Worm (Caenorhabditis elegans): Measurements from ENCODE around the gene T04B2.3.

Gene T04B2.3

DNA sequence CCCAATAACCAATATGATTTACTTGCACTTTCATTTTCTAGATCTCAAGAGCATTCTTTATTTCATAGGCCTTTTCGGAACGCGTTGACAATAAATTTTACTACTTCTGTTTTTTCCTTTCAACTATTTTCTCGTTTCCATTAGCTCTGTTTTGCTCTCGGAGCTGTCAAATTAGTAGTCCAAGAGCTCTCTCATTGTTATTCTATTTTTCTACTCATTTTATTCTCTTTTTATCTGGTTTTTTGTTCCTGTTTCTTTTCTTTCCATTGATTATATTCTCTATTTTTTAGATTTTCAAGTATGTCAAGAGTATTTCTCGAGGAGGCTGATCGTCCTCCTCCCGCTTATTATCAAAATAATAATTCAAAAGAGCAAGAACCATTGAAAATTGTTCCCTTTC, at the start of gene T04B2.3:
Gene T04B2.3, plus strand, starts transcription at position 301 of the 400 bp plus-strand sequence.
- TF ChIP-seq daf-12 (tag; optimal IDR thresholded peaks at IDR 0.05), result no peak
- no peak for TF ChIP-seq pqm-1 (tag; optimal IDR thresholded peaks at IDR 0.05)
- no peak for TF ChIP-seq lsy-12 (tag; optimal IDR thresholded peaks at IDR 0.05)
- no peak for TF ChIP-seq eor-1 (tag; optimal IDR thresholded peaks at IDR 0.05)
- no peak for TF ChIP-seq pha-4 (tag; optimal IDR thresholded peaks at IDR 0.05)
- no peak for TF ChIP-seq nhr-43 (tag; optimal IDR thresholded peaks at IDR 0.05; ENCODE audit: poor library complexity, severe bottlenecking)
- TF ChIP-seq nhr-28 (tag; optimal IDR thresholded peaks at IDR 0.05), result no peak
- TF ChIP-seq egl-27 (tag; optimal IDR thresholded peaks at IDR 0.05), result no peak

DNA sequence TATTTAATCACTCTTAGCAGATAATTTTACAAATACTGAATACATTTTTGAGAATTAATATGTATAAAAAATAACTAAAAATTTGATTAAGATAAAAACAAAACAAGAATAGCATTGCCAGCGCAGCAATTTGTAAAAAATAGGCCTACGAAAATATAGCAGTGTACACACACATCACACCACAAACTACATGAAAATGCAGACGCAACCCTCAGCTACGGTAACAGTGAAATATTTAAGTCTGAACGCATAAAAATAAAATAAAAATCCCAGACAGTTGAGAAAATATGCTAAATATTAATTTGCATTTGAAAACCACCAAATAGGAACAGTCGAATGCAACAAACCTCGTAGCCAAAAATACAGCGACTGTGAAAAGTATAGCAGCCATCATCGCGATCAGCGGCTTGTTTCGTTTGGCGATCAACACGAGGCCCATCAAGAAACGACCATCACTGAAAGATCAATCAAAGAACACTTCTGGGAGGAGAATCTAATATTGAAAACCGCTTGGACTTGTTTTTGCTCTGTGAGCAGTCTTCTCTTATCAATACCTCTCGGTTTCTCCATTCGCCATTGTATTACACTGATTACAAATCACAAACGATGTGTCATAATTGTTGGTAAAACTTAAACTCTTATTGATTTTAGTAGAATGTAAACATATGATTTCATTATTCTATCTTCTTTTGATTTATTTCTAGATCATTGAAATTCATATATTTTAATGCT, 48.6 kb upstream of the T04B2.3 start, which contains the start of gene pyp-1:
Gene pyp-1, minus strand, starts transcription at position 439 of the 732 bp plus-strand sequence.
- TF ChIP-seq egl-27 (tag; optimal IDR thresholded peaks at IDR 0.05) (no peak), nfya-1 (tag; optimal IDR thresholded peaks at IDR 0.05; ENCODE audit: insufficient read depth) (peak; percentile 15), fkh-2 (tag; optimal IDR thresholded peaks at IDR 0.05) (no peak), ama-1 (optimal IDR thresholded peaks at IDR 0.05) (peak; percentile 19), elt-2 (tag; optimal IDR thresholded peaks at IDR 0.05) (peak; percentile 74), lin-39 (tag; optimal IDR thresholded peaks at IDR 0.05) (peak; percentile 25), eor-1 (tag; optimal IDR thresholded peaks at IDR 0.05) (no peak), lin-15B (tag; optimal IDR thresholded peaks at IDR 0.05) (no peak), egl-5 (tag; optimal IDR thresholded peaks at IDR 0.05) (no peak), nhr-25 (tag; optimal IDR thresholded peaks at IDR 0.05) (no peak), jun-1 (tag; optimal IDR thresholded peaks at IDR 0.05) (peak; percentile 21), pha-4 (tag; optimal IDR thresholded peaks at IDR 0.05) (peak; percentile 75), ceh-28 (tag; optimal IDR thresholded peaks at IDR 0.05) (peak; percentile 40), snpc-4 (tag; optimal IDR thresholded peaks at IDR 0.05) (peak; percentile 7), nhr-237 (tag; optimal IDR thresholded peaks at IDR 0.05) (no peak), pqm-1 (tag; optimal IDR thresholded peaks at IDR 0.05) (peak; percentile 83), skn-1 (tag; optimal IDR thresholded peaks at IDR 0.05) (no peak), hmg-11 (tag; optimal IDR thresholded peaks at IDR 0.05) (no peak)

ce11 chrIV:10001748-10002147, 45.5 kb upstream of the T04B2.3 start, which contains the start of gene C47E12.3:
Gene C47E12.3, minus strand, starts transcription at chrIV:10001848.
- TF ChIP-seq nfya-1 (tag; optimal IDR thresholded peaks at IDR 0.05; ENCODE audit: insufficient read depth), result no peak
- no peak for TF ChIP-seq snpc-4 (tag; optimal IDR thresholded peaks at IDR 0.05)

DNA sequence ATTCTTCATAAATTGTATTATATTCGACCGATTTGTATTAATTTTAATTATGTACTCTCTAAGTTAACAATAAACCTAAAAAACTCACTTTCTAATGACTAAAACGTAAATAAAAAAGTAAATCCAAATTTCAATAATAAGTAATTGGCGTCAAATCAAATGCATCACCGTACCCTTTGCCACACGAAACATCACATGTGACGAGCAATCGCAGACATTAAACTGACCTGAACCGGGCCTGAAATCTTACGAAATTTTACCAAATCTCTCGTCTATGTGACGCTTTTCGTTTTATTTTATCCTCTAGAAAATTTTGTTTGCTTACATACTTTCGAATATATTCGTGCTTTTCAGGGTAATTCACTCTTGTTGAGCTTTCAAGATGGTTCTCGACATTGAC, 43.8 kb upstream of the T04B2.3 start, which contains the start of the genes C47E12.2 and sars-1:
Gene C47E12.2, minus strand, starts transcription at position 131 of the 400 bp plus-strand sequence.
Gene sars-1, plus strand, starts transcription at position 355 of the 400 bp plus-strand sequence.
- TF ChIP-seq jun-1 (tag; optimal IDR thresholded peaks at IDR 0.05) (no peak), pha-4 (tag; optimal IDR thresholded peaks at IDR 0.05) (peak; percentile 49), hmg-11 (tag; optimal IDR thresholded peaks at IDR 0.05) (peak; percentile 42), egl-5 (tag; optimal IDR thresholded peaks at IDR 0.05) (peak; percentile 4), tbx-2 (tag; optimal IDR thresholded peaks at IDR 0.05) (no peak), lin-15B (tag; optimal IDR thresholded peaks at IDR 0.05) (peak; percentile 43), nfya-1 (tag; optimal IDR thresholded peaks at IDR 0.05; ENCODE audit: insufficient read depth) (peak; percentile 48)

DNA sequence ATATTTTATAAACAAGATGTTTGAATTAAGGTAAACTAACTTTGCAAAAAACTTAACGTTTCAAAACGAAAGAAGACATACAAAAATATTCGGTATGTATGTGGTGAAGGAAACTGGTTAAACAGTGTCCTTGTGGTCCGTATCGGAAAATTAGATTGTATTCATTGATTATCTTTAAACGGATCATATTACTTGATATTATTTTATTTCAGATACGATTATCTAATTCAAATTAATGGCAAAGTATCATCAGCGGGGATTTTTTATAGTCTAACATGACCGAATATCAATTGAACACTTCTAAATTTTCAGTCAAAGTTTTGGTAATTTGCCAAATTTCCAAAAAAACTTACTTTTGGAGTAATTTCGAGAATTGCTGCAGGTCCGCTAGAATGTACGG, 40.4 kb upstream of the T04B2.3 start, which contains the start of gene C47E12.13:
Gene C47E12.13, minus strand, starts transcription at position 101 of the 400 bp plus-strand sequence.
- TF ChIP-seq skn-1 (tag; optimal IDR thresholded peaks at IDR 0.05), result no peak
- no peak for TF ChIP-seq pha-4 (tag; optimal IDR thresholded peaks at IDR 0.05)
- no peak for TF ChIP-seq fkh-2 (tag; optimal IDR thresholded peaks at IDR 0.05)
- no peak for TF ChIP-seq lin-15B (tag; optimal IDR thresholded peaks at IDR 0.05)
- TF ChIP-seq nhr-67 (tag; optimal IDR thresholded peaks at IDR 0.05), result no peak
- no peak for TF ChIP-seq ceh-28 (tag; optimal IDR thresholded peaks at IDR 0.05)
- TF ChIP-seq nhr-77 (tag; optimal IDR thresholded peaks at IDR 0.05), result no peak
- no peak for TF ChIP-seq eor-1 (tag; optimal IDR thresholded peaks at IDR 0.05)
- TF ChIP-seq unc-62 (GFP tag; optimal IDR thresholded peaks at IDR 0.05), result no peak
- no peak for TF ChIP-seq nhr-12 (tag; optimal IDR thresholded peaks at IDR 0.05)
- TF ChIP-seq mdl-1 (tag; optimal IDR thresholded peaks at IDR 0.05), result no peak
- TF ChIP-seq mml-1 (tag; optimal IDR thresholded peaks at IDR 0.05), result no peak
- no peak for TF ChIP-seq nhr-11 (tag; optimal IDR thresholded peaks at IDR 0.05)
- TF ChIP-seq ceh-82 (tag; optimal IDR thresholded peaks at IDR 0.05), result no peak
- no peak for TF ChIP-seq ama-1 (optimal IDR thresholded peaks at IDR 0.05)
- no peak for TF ChIP-seq nfya-1 (tag; optimal IDR thresholded peaks at IDR 0.05; ENCODE audit: insufficient read depth)
- no peak for TF ChIP-seq nhr-25 (tag; optimal IDR thresholded peaks at IDR 0.05)
- no peak for TF ChIP-seq ZK546.5 (tag; optimal IDR thresholded peaks at IDR 0.05)
- TF ChIP-seq nhr-76 (tag; optimal IDR thresholded peaks at IDR 0.05), result no peak
